Fruit fly (Drosophila melanogaster) whole organism, pupa: Measurements from ENCODE around the gene for.

Experiments
- CG10348 ChIP-seq: fragments of 200-800 bp; sonication (Bioruptor generic); IDR thresholded peaks from 2 replicates; pipeline ENCODE4 v1.3.6; 2022; ENCODE audit warnings: missing biosample characterization, missing genetic modification characterization
- CG12605 ChIP-seq: fragments of 200-800 bp; sonication (Bioruptor generic); IDR thresholded peaks from 2 replicates; pipeline ENCODE4 v1.3.6; 2022; ENCODE audit warnings: missing biosample characterization, missing genetic modification characterization
- CG13204 ChIP-seq: fragments of 200-800 bp; sonication (Bioruptor generic); optimal IDR thresholded peaks from 2 replicates; lab custom pipeline; 2018; ENCODE audit warnings: missing biosample characterization, mild to moderate bottlenecking, missing genetic modification characterization, moderate library complexity
- CG14655 ChIP-seq: fragments of 200-800 bp; sonication (Bioruptor generic); optimal IDR thresholded peaks from 3 replicates; lab custom pipeline; 2017; ENCODE audit warnings: mild to moderate bottlenecking, missing biosample characterization, missing genetic modification reagents, missing genetic modification characterization
- CG15710 ChIP-seq: fragments of 200-800 bp; sonication (Bioruptor generic); optimal IDR thresholded peaks from 2 replicates; lab custom pipeline; 2018; ENCODE audit warnings: missing biosample characterization, mild to moderate bottlenecking, missing genetic modification characterization, moderate library complexity
- CG17806 ChIP-seq: fragments of 200-800 bp; sonication (Bioruptor generic); optimal IDR thresholded peaks from 2 replicates; lab custom pipeline; 2018; ENCODE audit warnings: missing biosample characterization, mild to moderate bottlenecking, missing genetic modification characterization, moderate library complexity
- CG32121 ChIP-seq: fragments of 200-800 bp; sonication (Bioruptor generic); IDR thresholded peaks from 2 replicates; pipeline ENCODE4 v1.3.6; 2022; ENCODE audit warnings: missing biosample characterization, missing genetic modification characterization
- CG34367 ChIP-seq: fragments of 200-800 bp; sonication (Bioruptor generic); optimal IDR thresholded peaks from 2 replicates; lab custom pipeline; 2018; ENCODE audit warnings: missing biosample characterization, mild to moderate bottlenecking, missing genetic modification characterization
- CG4496 ChIP-seq: fragments of 200-800 bp; sonication (Bioruptor generic); IDR thresholded peaks from 3 replicates; pipeline ENCODE4 v1.3.6; 2022; ENCODE audit warnings: missing biosample characterization, missing genetic modification characterization
- CG8159 ChIP-seq: fragments of 200-800 bp; sonication (Bioruptor generic); optimal IDR thresholded peaks from 3 replicates; lab custom pipeline; 2018; ENCODE audit warnings: missing biosample characterization, mild to moderate bottlenecking, missing genetic modification characterization, moderate library complexity
- CG8301 ChIP-seq: fragments of 200-800 bp; sonication (Bioruptor generic); optimal IDR thresholded peaks from 2 replicates; lab custom pipeline; 2018; ENCODE audit warnings: missing biosample characterization, mild to moderate bottlenecking, missing genetic modification characterization
- CG9948 ChIP-seq: fragments of 200-800 bp; sonication (Bioruptor generic); optimal IDR thresholded peaks from 2 replicates; lab custom pipeline; 2018; ENCODE audit warnings: missing biosample characterization, mild to moderate bottlenecking, missing genetic modification characterization, moderate library complexity
- D1 ChIP-seq: fragments of 200-800 bp; sonication (Bioruptor generic); optimal IDR thresholded peaks from 2 replicates; lab custom pipeline; 2018; ENCODE audit warnings: missing biosample characterization, mild to moderate bottlenecking, missing genetic modification characterization, moderate library complexity
- EcR ChIP-seq: fragments of 200-800 bp; sonication (Bioruptor generic); optimal IDR thresholded peaks from 3 replicates; lab custom pipeline; 2019; ENCODE audit warnings: missing biosample characterization, missing genetic modification characterization, mild to moderate bottlenecking, moderate library complexity, missing genetic modification reagents
- Ets98B ChIP-seq: fragments of 200-800 bp; sonication (Bioruptor generic); IDR thresholded peaks from 2 replicates; pipeline ENCODE4 v1.3.6; 2022; ENCODE audit warnings: missing biosample characterization, missing genetic modification characterization
- Pif1A ChIP-seq: fragments of 200-800 bp; sonication (Bioruptor generic); optimal IDR thresholded peaks from 3 replicates; lab custom pipeline; 2016; ENCODE audit warnings: missing biosample characterization, missing genetic modification characterization
- Pif1B ChIP-seq: fragments of 200-800 bp; sonication (Bioruptor generic); optimal IDR thresholded peaks from 3 replicates; lab custom pipeline; 2016; ENCODE audit warnings: missing biosample characterization, missing genetic modification characterization
- Snoo ChIP-seq: fragments of 200-800 bp; sonication (Bioruptor generic); optimal IDR thresholded peaks from 3 replicates; lab custom pipeline; 2017; ENCODE audit warnings: missing biosample characterization, mild to moderate bottlenecking, missing genetic modification characterization, inconsistent platforms
- fd96Ca ChIP-seq: fragments of 200-800 bp; sonication (Bioruptor generic); IDR thresholded peaks from 3 replicates; pipeline ENCODE4 v1.3.6; 2022; ENCODE audit warnings: missing biosample characterization, missing genetic modification characterization
- gl ChIP-seq: fragments of 200-800 bp; sonication (Bioruptor generic); optimal IDR thresholded peaks from 2 replicates; lab custom pipeline; 2018; ENCODE audit warnings: missing biosample characterization, mild to moderate bottlenecking, missing genetic modification characterization
- rn ChIP-seq: fragments of 200-800 bp; sonication (Bioruptor generic); IDR thresholded peaks from 2 replicates; pipeline ENCODE4 v1.3.6; 2022; ENCODE audit warnings: missing biosample characterization, missing genetic modification characterization

for gene

DNA sequence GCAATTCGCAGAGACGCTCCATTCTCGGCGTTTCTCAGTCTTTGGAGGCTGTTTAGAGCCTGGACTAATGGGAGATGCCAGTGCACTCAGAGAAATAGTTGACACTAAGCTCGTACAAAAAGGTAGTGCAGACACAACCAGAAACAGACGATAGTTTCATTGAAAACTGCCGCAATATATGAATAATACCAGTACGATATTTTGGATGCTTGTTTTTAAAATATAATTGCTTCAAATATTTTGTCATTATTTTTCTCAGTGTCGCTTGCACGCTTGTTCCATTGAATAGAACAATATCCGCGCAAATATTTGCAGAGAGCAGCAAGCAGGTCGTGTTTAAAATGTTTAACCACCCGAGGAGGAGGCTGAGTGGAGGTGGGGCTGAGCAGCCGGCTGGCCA lies 80.2 kb downstream of the for start:
- no peak for TF ChIP-seq CG4496
- TF ChIP-seq CG8159 (tag; lab: Kevin White, UChicago): peak; percentile 22
- peak; percentile 33 for TF ChIP-seq CG17806
- no peak for TF ChIP-seq rn (GFP tag; lab: Robert Waterston, UW)
- peak; percentile 23 for TF ChIP-seq Pif1B (GFP tag; lab: Kevin White, UChicago)
- peak; percentile 54 for TF ChIP-seq CG9948 (tag; lab: Kevin White, UChicago)
- peak; percentile 69 for TF ChIP-seq CG14655
- no peak for TF ChIP-seq D1 (tag; lab: Kevin White, UChicago)
- peak; percentile 5 for TF ChIP-seq CG15710 (tag; lab: Kevin White, UChicago)
- TF ChIP-seq fd96Ca: peak; percentile 58; the same call in 1 of the 3 replicates
- TF ChIP-seq Pif1A (GFP tag; lab: Kevin White, UChicago): peak; percentile 11
- TF ChIP-seq CG8301 (tag; lab: Kevin White, UChicago): peak; percentile 66

DNA sequence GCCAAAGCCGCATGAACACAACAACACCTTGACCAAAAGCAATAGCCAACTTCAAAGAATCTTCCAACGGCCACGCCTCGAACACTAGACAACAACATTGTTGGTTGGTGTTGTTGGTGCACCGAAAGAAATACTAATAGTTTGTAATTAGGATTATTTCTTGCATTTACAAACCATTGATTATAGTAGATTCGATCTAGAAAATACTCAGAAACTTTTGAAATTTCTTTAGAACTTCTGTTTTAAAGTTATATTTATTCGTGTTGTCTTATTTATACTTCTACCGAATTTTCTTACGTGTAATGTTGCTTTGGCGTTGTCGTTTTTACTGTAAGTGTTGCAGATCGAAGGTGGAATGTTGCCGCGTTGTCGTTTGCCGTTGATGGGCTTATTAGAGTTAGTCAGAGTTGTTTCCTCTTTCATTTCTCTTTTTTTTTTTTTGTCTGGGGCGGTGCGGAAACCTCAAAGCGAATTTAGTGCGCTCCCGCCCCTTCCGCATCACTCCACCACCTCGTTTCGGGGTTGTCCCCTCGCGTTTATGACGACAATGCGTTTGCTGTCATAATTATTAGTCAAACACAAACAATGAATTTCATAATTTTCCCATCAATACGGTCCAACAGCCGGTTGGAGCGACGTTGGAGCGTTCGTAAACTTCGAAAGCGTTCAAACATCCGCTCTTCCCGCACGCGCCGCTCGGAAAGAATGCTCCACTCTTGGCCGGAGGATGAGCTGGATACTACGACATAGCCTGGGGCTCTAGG lies 80.9 kb downstream of the for start, which contains the start of gene CG43815:
TSS of gene CG43815 (plus strand) at position 532 of the 764 bp plus-strand sequence.
- TF ChIP-seq CG14655: peak; percentile 60
- peak; percentile 46 for TF ChIP-seq CG8301 (tag; lab: Kevin White, UChicago)
- peak; percentile 24 for TF ChIP-seq CG9948 (tag; lab: Kevin White, UChicago)
- TF ChIP-seq CG34367 (tag; lab: Kevin White, UChicago): peak; percentile 8
- TF ChIP-seq EcR: no peak
- peak; percentile 27 for TF ChIP-seq CG17806
- TF ChIP-seq Pif1B (GFP tag; lab: Kevin White, UChicago): no peak

DNA sequence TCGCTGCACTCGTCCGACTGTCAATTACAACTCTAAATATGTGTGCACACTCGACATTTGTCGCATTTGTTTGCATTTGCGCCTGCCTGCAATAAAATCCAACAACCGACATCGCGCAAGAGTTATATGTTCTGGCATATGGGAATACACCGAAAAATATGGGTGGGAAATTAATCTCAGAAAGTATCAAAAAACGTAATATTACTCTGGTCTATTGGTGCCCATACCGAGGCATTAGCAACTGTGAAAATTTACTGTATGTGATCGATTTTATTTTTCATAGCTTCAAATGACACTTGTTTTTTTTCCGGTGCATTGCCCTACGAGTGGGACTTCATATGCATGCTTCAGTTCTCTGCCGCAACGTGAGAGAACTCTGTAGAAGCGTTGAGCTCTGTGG lies 82.8 kb downstream of the for start:
- TF ChIP-seq CG13204 (GFP tag; lab: Kevin White, UChicago) (no peak), Ets98B (GFP tag; lab: Robert Waterston, UW) (peak; percentile 70), CG9948 (tag; lab: Kevin White, UChicago) (peak; percentile 47), CG34367 (tag; lab: Kevin White, UChicago) (peak; percentile 51), CG10348 (GFP tag; lab: Robert Waterston, UW) (no peak), CG8301 (tag; lab: Kevin White, UChicago) (peak; percentile 68), EcR (no peak), Snoo (tag; lab: Kevin White, UChicago) (no peak), CG8159 (tag; lab: Kevin White, UChicago) (peak; percentile 46), D1 (tag; lab: Kevin White, UChicago) (no peak), CG14655 (peak; percentile 64), CG32121 (GFP tag; lab: Robert Waterston, UW) (peak; percentile 41; the same call in 1 of the 2 replicates), CG15710 (tag; lab: Kevin White, UChicago) (peak; percentile 52), Pif1A (GFP tag; lab: Kevin White, UChicago) (peak; percentile 45), CG17806 (peak; percentile 35), gl (tag; lab: Kevin White, UChicago) (no peak), rn (GFP tag; lab: Robert Waterston, UW) (peak; percentile 29; the same call in 1 of the 2 replicates), CG12605 (GFP tag; lab: Robert Waterston, UW) (peak; percentile 66), fd96Ca (peak; percentile 90), CG4496 (peak; percentile 85), Pif1B (GFP tag; lab: Kevin White, UChicago) (peak; percentile 42)

DNA sequence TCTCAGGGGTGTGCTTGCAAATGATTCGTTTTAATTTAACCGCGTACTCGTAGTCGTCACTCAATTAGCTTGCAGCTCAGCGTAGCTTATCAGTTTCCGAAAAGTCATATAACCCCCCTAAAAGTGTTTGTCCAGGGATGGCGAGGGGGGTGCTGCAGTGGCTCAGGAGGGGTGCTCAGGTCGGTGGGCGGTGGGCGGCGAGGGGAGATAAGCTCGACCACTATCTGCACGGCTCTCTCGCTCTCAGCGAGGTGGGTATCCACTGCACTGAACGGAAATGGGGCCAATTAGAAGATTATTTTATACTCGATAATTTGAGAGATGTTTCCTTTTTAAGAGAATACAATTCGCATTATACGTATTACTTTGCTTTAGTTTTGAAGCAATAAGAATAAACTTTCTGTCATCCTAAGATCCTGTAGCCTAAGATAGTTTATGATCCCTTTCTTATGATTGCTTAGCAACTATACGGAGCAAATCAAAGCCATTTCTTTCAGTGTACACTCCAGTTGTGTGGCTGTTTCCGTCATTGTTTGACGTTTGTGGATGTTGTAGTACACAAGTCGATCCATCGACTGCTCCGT lies 83.5 kb downstream of the for start:
- TF ChIP-seq CG32121 (GFP tag; lab: Robert Waterston, UW) (no peak), gl (tag; lab: Kevin White, UChicago) (no peak), EcR (no peak), rn (GFP tag; lab: Robert Waterston, UW) (no peak), fd96Ca (no peak), CG8159 (tag; lab: Kevin White, UChicago) (peak; percentile 56), Pif1B (GFP tag; lab: Kevin White, UChicago) (no peak), CG8301 (tag; lab: Kevin White, UChicago) (peak; percentile 41), Pif1A (GFP tag; lab: Kevin White, UChicago) (peak; percentile 18), CG17806 (peak; percentile 29), Snoo (tag; lab: Kevin White, UChicago) (peak; percentile 56), CG13204 (GFP tag; lab: Kevin White, UChicago) (no peak), CG15710 (tag; lab: Kevin White, UChicago) (peak; percentile 51), CG34367 (tag; lab: Kevin White, UChicago) (no peak), Ets98B (GFP tag; lab: Robert Waterston, UW) (0 out of 2 replicates have a peak, but pooled peaks have one; percentile 18), CG12605 (GFP tag; lab: Robert Waterston, UW) (no peak), CG9948 (tag; lab: Kevin White, UChicago) (peak; percentile 32), D1 (tag; lab: Kevin White, UChicago) (no peak), CG4496 (peak; percentile 43; the same call in 1 of the 3 replicates), CG14655 (peak; percentile 54), CG10348 (GFP tag; lab: Robert Waterston, UW) (no peak)

DNA sequence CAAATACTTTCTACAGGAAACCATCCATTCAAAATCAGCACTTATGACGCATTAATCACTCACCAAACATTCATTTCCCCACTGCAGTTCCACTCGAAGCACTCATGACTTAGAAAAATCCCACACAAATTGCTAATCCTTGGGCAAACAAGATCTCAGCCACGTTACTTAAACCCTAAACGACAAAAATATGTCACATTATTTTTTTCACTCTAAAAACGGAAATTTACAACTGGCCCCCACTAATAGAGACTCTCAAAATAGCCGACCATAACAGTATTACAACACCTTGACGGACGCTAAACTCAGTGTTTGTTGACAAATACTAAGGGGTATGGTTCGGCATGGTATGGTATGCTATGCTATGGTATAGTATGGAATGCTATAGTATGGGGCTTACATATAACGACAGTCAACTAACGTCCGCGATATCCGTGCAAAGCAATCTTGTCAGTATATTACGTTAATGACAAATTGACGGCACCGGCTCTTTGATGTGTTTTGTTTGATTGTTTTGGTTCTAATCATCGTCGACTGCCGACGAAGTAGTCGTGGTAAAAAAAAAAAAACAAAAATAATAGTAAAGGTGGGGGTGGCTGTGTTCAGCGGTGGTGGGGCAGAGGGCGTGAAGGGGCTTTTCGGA lies 84.1 kb downstream of the for start:
- TF ChIP-seq fd96Ca (no peak), CG34367 (tag; lab: Kevin White, UChicago) (no peak), CG8301 (tag; lab: Kevin White, UChicago) (no peak), EcR (no peak), CG4496 (no peak), CG10348 (GFP tag; lab: Robert Waterston, UW) (no peak), D1 (tag; lab: Kevin White, UChicago) (no peak), CG12605 (GFP tag; lab: Robert Waterston, UW) (no peak), Ets98B (GFP tag; lab: Robert Waterston, UW) (no peak), Pif1B (GFP tag; lab: Kevin White, UChicago) (no peak), CG8159 (tag; lab: Kevin White, UChicago) (no peak), CG14655 (no peak), CG17806 (no peak), gl (tag; lab: Kevin White, UChicago) (no peak), rn (GFP tag; lab: Robert Waterston, UW) (no peak), CG32121 (GFP tag; lab: Robert Waterston, UW) (no peak), CG15710 (tag; lab: Kevin White, UChicago) (no peak), CG13204 (GFP tag; lab: Kevin White, UChicago) (no peak)
- TF ChIP-seq, all 21 proteins: peak for 0
